Worm (Caenorhabditis elegans): ENCODE data around the gene T24A6.17.

The T24A6.17 gene

ce11 chrV:3585011-3585410, 20.8 kb upstream of the T24A6.17 start (continued):
- TF ChIP-seq lin-35 (GFP tag; optimal IDR thresholded peaks at IDR 0.05), result peak in 2 of 3 experiments; percentile 4 to 63
- TF ChIP-seq egl-44 (GFP tag; IDR thresholded peaks at IDR 0.05), result no peak
- peak; percentile 54; the same call in 1 of the 2 replicates for TF ChIP-seq C17E4.6 (GFP tag; IDR thresholded peaks at IDR 0.05)
- no peak; the same call in 1 of the 2 replicates for TF ChIP-seq hmg-1.2 (GFP tag; IDR thresholded peaks at IDR 0.05)
- TF ChIP-seq Y79H2A.3 (GFP tag; conservative IDR thresholded peaks at IDR 0.05), result peak; percentile 68
- TF ChIP-seq rec-8 (tag; optimal IDR thresholded peaks at IDR 0.05), result peak in 1 of 2 experiments; percentile 17
- TF ChIP-seq atf-7 (tag; optimal IDR thresholded peaks at IDR 0.05), result peak; percentile 38
- peak; percentile 90 for TF ChIP-seq unc-130 (GFP tag; optimal IDR thresholded peaks at IDR 0.05)
- TF ChIP-seq efl-1 (GFP tag; optimal IDR thresholded peaks at IDR 0.05), result peak; percentile 52
- TF ChIP-seq snpc-1.3 (tag; optimal IDR thresholded peaks at IDR 0.05; ENCODE audit: insufficient read depth), result peak; percentile 85
- peak; percentile 96 for TF ChIP-seq hrde-1 (tag; optimal IDR thresholded peaks at IDR 0.05; ENCODE audit: borderline replicate concordance)
- peak; percentile 51 for TF ChIP-seq pbrm-1 (GFP tag; IDR thresholded peaks at IDR 0.05)
- TF ChIP-seq repo-1 (tag; optimal IDR thresholded peaks at IDR 0.05), result no peak
- TF ChIP-seq F10E7.11 (tag; optimal IDR thresholded peaks at IDR 0.05), result no peak
- no peak for TF ChIP-seq cebp-1 (GFP tag; IDR thresholded peaks at IDR 0.05)
- peak; percentile 41 for TF ChIP-seq cebp-1 (tag; optimal IDR thresholded peaks at IDR 0.05)
- no peak for TF ChIP-seq chd-7 (tag; optimal IDR thresholded peaks at IDR 0.05)
- no peak for TF ChIP-seq sdz-38 (tag; optimal IDR thresholded peaks at IDR 0.05)
- peak; percentile 54; the same call in 1 of the 2 replicates for TF ChIP-seq F33H1.4 (GFP tag; IDR thresholded peaks at IDR 0.05)
- no peak for TF ChIP-seq nfya-2 (GFP tag; IDR thresholded peaks at IDR 0.05)
- TF ChIP-seq attf-6 (GFP tag; IDR thresholded peaks at IDR 0.05), result 0 out of 2 replicates have a peak, but pooled peaks have one; percentile 61
- no peak for TF ChIP-seq ceh-40 (GFP tag; IDR thresholded peaks at IDR 0.05)
- TF ChIP-seq Y53G8AR.9 (GFP tag; conservative IDR thresholded peaks at IDR 0.05), result peak; percentile 77
- peak; percentile 71 for TF ChIP-seq nfyb-1 (GFP tag; IDR thresholded peaks at IDR 0.05)
- TF ChIP-seq C06A6.2 (GFP tag; conservative IDR thresholded peaks at IDR 0.05), result no peak
- no peak for TF ChIP-seq attf-5 (GFP tag; optimal IDR thresholded peaks at IDR 0.05)
- TF ChIP-seq ztf-25 (GFP tag; IDR thresholded peaks at IDR 0.05), result peak; percentile 35; the same call in 1 of the 2 replicates
- no peak for TF ChIP-seq nhr-27 (tag; optimal IDR thresholded peaks at IDR 0.05)
- TF ChIP-seq D2030.7 (GFP tag; IDR thresholded peaks at IDR 0.05), result peak; percentile 88
- TF ChIP-seq lin-54 (GFP tag; optimal IDR thresholded peaks at IDR 0.05), result peak; percentile 54
- peak; percentile 48 for TF ChIP-seq xnd-1 (tag; optimal IDR thresholded peaks at IDR 0.05)
- peak; percentile 77 for TF ChIP-seq F49E8.2 (tag; optimal IDR thresholded peaks at IDR 0.05; ENCODE audit: insufficient read depth)
- TF ChIP-seq madf-3 (GFP tag; IDR thresholded peaks at IDR 0.05), result no peak
- peak; percentile 73 for TF ChIP-seq tlf-1 (GFP tag; optimal IDR thresholded peaks at IDR 0.05)
- no peak for TF ChIP-seq lir-1 (GFP tag; conservative IDR thresholded peaks at IDR 0.05)
- peak; percentile 73 for TF ChIP-seq hsf-1 (GFP tag; IDR thresholded peaks at IDR 0.05)
- TF ChIP-seq ceh-79 (tag; optimal IDR thresholded peaks at IDR 0.05), result peak; percentile 2
- TF ChIP-seq lsl-1 (GFP tag; optimal IDR thresholded peaks at IDR 0.05), result peak; percentile 48
- TF ChIP-seq attf-3 (GFP tag; conservative IDR thresholded peaks at IDR 0.05), result peak; percentile 19; the same call in 1 of the 2 replicates
- peak; percentile 5 for TF ChIP-seq ztf-18 (tag; optimal IDR thresholded peaks at IDR 0.05)
- no peak for TF ChIP-seq rpc-1 (optimal IDR thresholded peaks at IDR 0.05)
- peak; percentile 15 for TF ChIP-seq rpc-1 (tag; optimal IDR thresholded peaks at IDR 0.05)
- TF ChIP-seq egl-18 (GFP tag; IDR thresholded peaks at IDR 0.05), result no peak
- TF ChIP-seq ama-1 (optimal IDR thresholded peaks at IDR 0.05), result no peak
- peak; percentile 67 to 71 for TF ChIP-seq ama-1 (GFP tag; optimal IDR thresholded peaks at IDR 0.05)
- TF ChIP-seq cebp-2 (GFP tag; IDR thresholded peaks at IDR 0.05), result 0 out of 2 replicates have a peak, but pooled peaks have one; percentile 52
- peak; percentile 19 for TF ChIP-seq B0261.1 (tag; optimal IDR thresholded peaks at IDR 0.05)
- peak; percentile 9 for TF ChIP-seq F52B5.7 (tag; optimal IDR thresholded peaks at IDR 0.05)
- peak; percentile 81 for TF ChIP-seq aptf-3 (GFP tag; IDR thresholded peaks at IDR 0.05)
